Worm (Caenorhabditis elegans) whole organism, midembryonic: ENCODE data around the gene F59E12.9.

Source experiments
- T22C8.4 ChIP-seq: fragments of 200-800 bp; sonication (Bioruptor generic); IDR thresholded peaks from 2 replicates; pipeline ENCODE4 v1.3.6; 2022; ENCODE audit warnings: missing genetic modification characterization, missing compliant biosample characterization
- cog-1 ChIP-seq: sonication (generic microtip); optimal IDR thresholded peaks from 2 replicates; lab custom pipeline; 2016; ENCODE audit warnings: missing genetic modification characterization, missing compliant biosample characterization
- flt-1 ChIP-seq: fragments of 200-800 bp; sonication (Bioruptor generic); IDR thresholded peaks from 2 replicates; pipeline ENCODE4 v1.3.6; 2022; ENCODE audit warnings: missing genetic modification characterization, missing compliant biosample characterization
- klf-2 ChIP-seq: fragments of 200-800 bp; sonication (Bioruptor generic); conservative IDR thresholded peaks from 2 replicates; pipeline ENCODE4 v1.3.6; 2022; ENCODE audit warnings: missing genetic modification reagents, missing genetic modification characterization, missing compliant biosample characterization
- med-1 ChIP-seq: sonication (generic microtip); optimal IDR thresholded peaks from 2 replicates; lab custom pipeline; 2017; ENCODE audit warnings: missing genetic modification characterization, mild to moderate bottlenecking, missing compliant biosample characterization, antibody characterized with exemption, missing genetic modification reagents; ENCODE audit not compliant: insufficient read depth
- ref-1 ChIP-seq: fragments of 200-800 bp; sonication (Bioruptor generic); conservative IDR thresholded peaks from 2 replicates; pipeline ENCODE4 v1.3.6; 2022; ENCODE audit warnings: missing genetic modification reagents, missing genetic modification characterization, missing compliant biosample characterization
- tab-1 ChIP-seq: fragments of 200-800 bp; sonication (Bioruptor generic); IDR thresholded peaks from 2 replicates; pipeline ENCODE4 v1.3.6; 2022; ENCODE audit warnings: missing genetic modification characterization, missing compliant biosample characterization
- ztf-23 ChIP-seq: fragments of 200-800 bp; sonication (Bioruptor generic); IDR thresholded peaks from 2 replicates; pipeline ENCODE4 v1.3.6; 2022; ENCODE audit warnings: missing genetic modification reagents, missing genetic modification characterization, missing compliant biosample characterization
- ztf-29 ChIP-seq: fragments of 200-800 bp; sonication (Bioruptor generic); IDR thresholded peaks from 2 replicates; pipeline ENCODE4 v1.3.6; 2022; ENCODE audit warnings: missing genetic modification reagents, missing genetic modification characterization, missing compliant biosample characterization

ce11 chrII:5696218-5696617 lies 49.4 kb upstream of the F59E12.9 start:
- TF ChIP-seq klf-2 (GFP tag; lab: Robert Waterston, UW) (no peak), ref-1 (GFP tag; lab: Robert Waterston, UW) (no peak), flt-1 (GFP tag; lab: Robert Waterston, UW) (no peak), cog-1 (tag; lab: Kevin White, UChicago) (no peak), ztf-23 (no peak), ztf-29 (GFP tag; lab: Robert Waterston, UW) (no peak), T22C8.4 (GFP tag; lab: Robert Waterston, UW) (no peak), tab-1 (GFP tag; lab: Robert Waterston, UW) (no peak), med-1 (GFP tag; lab: Kevin White, UChicago) (no peak)
